Fruit fly (Drosophila melanogaster): Measurements from ENCODE around the gene CG31321.
A peak's percentile ranks its signal among the peaks of the same experiment; 100 is the strongest.

Gene CG31321

DNA sequence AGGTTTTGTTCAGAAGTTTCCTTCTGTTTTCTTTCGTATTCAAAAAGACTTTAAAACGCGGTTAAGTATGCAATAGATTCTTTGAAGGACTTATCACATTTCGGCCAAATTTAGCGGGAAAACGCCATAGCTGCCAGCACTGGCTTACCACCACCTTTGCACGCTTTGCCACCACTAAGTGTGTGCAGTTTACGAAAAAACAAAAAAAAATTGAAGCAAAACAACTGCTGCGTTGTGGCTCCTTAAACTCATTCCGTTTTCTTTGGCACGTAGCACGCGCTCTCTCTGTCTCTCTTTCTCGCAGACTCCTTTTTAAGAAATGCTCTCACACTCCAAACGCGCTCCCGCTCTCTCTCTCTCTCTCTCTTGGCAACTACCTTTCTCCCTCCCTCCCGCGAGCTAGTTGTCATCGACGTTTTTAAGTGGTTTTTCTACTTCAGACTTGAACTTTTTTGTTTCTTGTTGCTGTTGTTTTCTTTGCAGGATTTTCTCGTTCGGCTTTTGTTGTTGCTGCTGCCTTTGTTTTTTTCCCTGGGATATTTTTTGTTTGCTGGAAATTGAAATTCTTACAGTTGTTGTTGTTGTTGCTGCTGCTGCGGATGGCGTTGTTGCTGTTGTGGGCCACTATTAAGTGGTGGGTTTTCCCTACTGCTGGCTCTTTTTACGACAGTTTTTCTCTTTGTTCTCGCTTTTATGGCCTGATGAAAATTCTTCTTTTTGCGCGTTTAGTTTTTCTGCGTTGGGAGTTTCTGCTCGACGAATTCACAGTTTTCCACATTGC is 31.4 kb upstream of the CG31321 start:
- TF ChIP-seq CG15710 (tag; optimal IDR thresholded peaks at IDR 0.05), result peak; percentile 53
- peak; percentile 31 for TF ChIP-seq CG14655 (GFP tag; optimal IDR thresholded peaks at IDR 0.05)
- peak; percentile 75 for TF ChIP-seq CG13204 (GFP tag; optimal IDR thresholded peaks at IDR 0.05)
- TF ChIP-seq Ets98B (GFP tag; IDR thresholded peaks at IDR 0.05), result peak; percentile 79
- peak; percentile 69 for TF ChIP-seq EcR (GFP tag; optimal IDR thresholded peaks at IDR 0.05)
- peak; percentile 21 for TF ChIP-seq CG17806 (tag; optimal IDR thresholded peaks at IDR 0.05)
- TF ChIP-seq Snoo (tag; optimal IDR thresholded peaks at IDR 0.05), result no peak
- peak; percentile 63; the same call in 2 of the 3 replicates for TF ChIP-seq fd96Ca (GFP tag; IDR thresholded peaks at IDR 0.05)
- TF ChIP-seq Pif1A (GFP tag; optimal IDR thresholded peaks at IDR 0.05), result peak; percentile 37
- TF ChIP-seq CG34367 (tag; optimal IDR thresholded peaks at IDR 0.05), result peak; percentile 33
- TF ChIP-seq CG8301 (tag; optimal IDR thresholded peaks at IDR 0.05), result peak; percentile 15
- peak; percentile 66 for TF ChIP-seq Pif1B (GFP tag; optimal IDR thresholded peaks at IDR 0.05)
- TF ChIP-seq CG9948 (tag; optimal IDR thresholded peaks at IDR 0.05), result peak; percentile 50
- TF ChIP-seq D1 (tag; optimal IDR thresholded peaks at IDR 0.05), result no peak
- TF ChIP-seq CG8159 (tag; optimal IDR thresholded peaks at IDR 0.05), result peak; percentile 45
- peak; percentile 88 for TF ChIP-seq gl (tag; optimal IDR thresholded peaks at IDR 0.05)
- TF ChIP-seq CG32121 (GFP tag; IDR thresholded peaks at IDR 0.05), result no peak; the same call in 1 of the 2 replicates
- peak; percentile 69 for TF ChIP-seq CG12605 (GFP tag; IDR thresholded peaks at IDR 0.05)
- peak; percentile 84 for TF ChIP-seq CG4496 (GFP tag; IDR thresholded peaks at IDR 0.05)
- no peak for TF ChIP-seq CG10348 (GFP tag; IDR thresholded peaks at IDR 0.05)
- TF ChIP-seq rn (GFP tag; IDR thresholded peaks at IDR 0.05), result no peak

DNA sequence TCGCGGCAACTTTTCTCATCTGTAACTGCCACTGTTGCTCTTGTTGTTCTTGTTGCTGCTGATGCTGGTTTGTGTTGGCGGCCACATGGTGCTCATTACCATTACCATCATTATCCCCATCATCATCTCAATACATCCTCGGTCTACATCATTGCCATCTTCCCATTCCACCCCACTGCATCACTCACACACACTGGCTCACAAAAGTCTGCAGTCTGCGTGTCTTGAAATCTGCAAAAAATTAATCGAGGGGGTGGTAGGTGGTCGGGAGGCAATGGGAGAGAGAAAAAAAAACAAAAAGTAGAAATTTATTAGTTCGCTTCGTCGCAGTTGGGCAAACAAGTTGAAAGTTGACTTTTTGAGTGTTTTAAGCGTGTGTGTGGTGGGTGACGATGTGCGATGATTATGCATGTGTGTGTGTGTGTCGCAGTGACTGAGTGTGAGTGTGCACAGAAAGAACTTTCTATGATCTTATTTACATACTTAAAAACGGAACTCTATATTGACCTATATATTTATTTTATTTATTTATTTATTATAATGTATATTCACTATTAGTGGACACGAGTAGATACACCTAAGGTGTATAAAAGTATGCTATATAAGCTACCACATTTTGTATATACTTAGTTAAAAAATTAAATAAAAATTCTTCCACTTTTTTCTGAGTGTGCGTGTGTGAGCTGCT is 30.7 kb upstream of the CG31321 start:
- TF ChIP-seq D1 (tag; optimal IDR thresholded peaks at IDR 0.05) (no peak), CG15710 (tag; optimal IDR thresholded peaks at IDR 0.05) (peak; percentile 12), Pif1A (GFP tag; optimal IDR thresholded peaks at IDR 0.05) (peak; percentile 9), CG13204 (GFP tag; optimal IDR thresholded peaks at IDR 0.05) (no peak), rn (GFP tag; IDR thresholded peaks at IDR 0.05) (no peak), EcR (GFP tag; optimal IDR thresholded peaks at IDR 0.05) (no peak), CG34367 (tag; optimal IDR thresholded peaks at IDR 0.05) (peak; percentile 7), gl (tag; optimal IDR thresholded peaks at IDR 0.05) (no peak), CG8301 (tag; optimal IDR thresholded peaks at IDR 0.05) (peak; percentile 41), CG14655 (GFP tag; optimal IDR thresholded peaks at IDR 0.05) (peak; percentile 70), Snoo (tag; optimal IDR thresholded peaks at IDR 0.05) (no peak), CG8159 (tag; optimal IDR thresholded peaks at IDR 0.05) (peak; percentile 20), CG9948 (tag; optimal IDR thresholded peaks at IDR 0.05) (peak; percentile 31), Ets98B (GFP tag; IDR thresholded peaks at IDR 0.05) (peak; percentile 47), CG10348 (GFP tag; IDR thresholded peaks at IDR 0.05) (no peak), CG17806 (tag; optimal IDR thresholded peaks at IDR 0.05) (peak; percentile 23), CG32121 (GFP tag; IDR thresholded peaks at IDR 0.05) (peak; percentile 54), CG4496 (GFP tag; IDR thresholded peaks at IDR 0.05) (peak; percentile 46; the same call in 1 of the 3 replicates), CG12605 (GFP tag; IDR thresholded peaks at IDR 0.05) (no peak)

DNA sequence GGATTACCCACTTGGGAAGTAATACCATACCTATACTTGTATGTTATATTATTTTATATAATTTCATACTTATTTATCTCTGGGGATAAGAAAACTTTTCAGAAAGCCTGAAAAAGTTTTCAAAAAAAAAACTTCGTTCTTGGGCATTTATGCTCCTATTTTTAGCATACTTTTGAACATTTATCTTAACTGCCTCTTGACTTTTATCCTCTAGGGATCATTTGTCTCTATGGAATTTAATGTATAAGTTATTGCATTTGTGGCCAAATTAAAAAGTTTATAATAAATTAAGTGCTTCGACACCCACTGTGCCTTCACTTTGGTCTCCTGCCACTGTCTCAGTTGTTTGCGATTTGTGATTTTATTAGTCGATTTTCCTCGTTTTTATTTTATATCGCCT is 29.8 kb upstream of the CG31321 start:
- no peak for TF ChIP-seq rn (GFP tag; IDR thresholded peaks at IDR 0.05)
- TF ChIP-seq fd96Ca (GFP tag; IDR thresholded peaks at IDR 0.05), result no peak
- peak; percentile 51 for TF ChIP-seq CG9948 (tag; optimal IDR thresholded peaks at IDR 0.05)
- no peak for TF ChIP-seq CG15710 (tag; optimal IDR thresholded peaks at IDR 0.05)
- no peak for TF ChIP-seq CG34367 (tag; optimal IDR thresholded peaks at IDR 0.05)
- no peak for TF ChIP-seq CG13204 (GFP tag; optimal IDR thresholded peaks at IDR 0.05)
- peak; percentile 19 for TF ChIP-seq Pif1B (GFP tag; optimal IDR thresholded peaks at IDR 0.05)
- TF ChIP-seq Pif1A (GFP tag; optimal IDR thresholded peaks at IDR 0.05), result peak; percentile 37
- peak; percentile 10 for TF ChIP-seq Snoo (tag; optimal IDR thresholded peaks at IDR 0.05)
- no peak for TF ChIP-seq gl (tag; optimal IDR thresholded peaks at IDR 0.05)
- TF ChIP-seq CG14655 (GFP tag; optimal IDR thresholded peaks at IDR 0.05), result peak; percentile 79
- TF ChIP-seq CG32121 (GFP tag; IDR thresholded peaks at IDR 0.05), result no peak; the same call in 1 of the 2 replicates
- peak; percentile 67 for TF ChIP-seq CG8301 (tag; optimal IDR thresholded peaks at IDR 0.05)
- TF ChIP-seq D1 (tag; optimal IDR thresholded peaks at IDR 0.05), result no peak
- peak; percentile 28; the same call in 1 of the 3 replicates for TF ChIP-seq CG4496 (GFP tag; IDR thresholded peaks at IDR 0.05)
- TF ChIP-seq CG17806 (tag; optimal IDR thresholded peaks at IDR 0.05), result peak; percentile 17
- no peak for TF ChIP-seq Ets98B (GFP tag; IDR thresholded peaks at IDR 0.05)
- TF ChIP-seq CG8159 (tag; optimal IDR thresholded peaks at IDR 0.05), result peak; percentile 15
- TF ChIP-seq EcR (GFP tag; optimal IDR thresholded peaks at IDR 0.05), result no peak

DNA sequence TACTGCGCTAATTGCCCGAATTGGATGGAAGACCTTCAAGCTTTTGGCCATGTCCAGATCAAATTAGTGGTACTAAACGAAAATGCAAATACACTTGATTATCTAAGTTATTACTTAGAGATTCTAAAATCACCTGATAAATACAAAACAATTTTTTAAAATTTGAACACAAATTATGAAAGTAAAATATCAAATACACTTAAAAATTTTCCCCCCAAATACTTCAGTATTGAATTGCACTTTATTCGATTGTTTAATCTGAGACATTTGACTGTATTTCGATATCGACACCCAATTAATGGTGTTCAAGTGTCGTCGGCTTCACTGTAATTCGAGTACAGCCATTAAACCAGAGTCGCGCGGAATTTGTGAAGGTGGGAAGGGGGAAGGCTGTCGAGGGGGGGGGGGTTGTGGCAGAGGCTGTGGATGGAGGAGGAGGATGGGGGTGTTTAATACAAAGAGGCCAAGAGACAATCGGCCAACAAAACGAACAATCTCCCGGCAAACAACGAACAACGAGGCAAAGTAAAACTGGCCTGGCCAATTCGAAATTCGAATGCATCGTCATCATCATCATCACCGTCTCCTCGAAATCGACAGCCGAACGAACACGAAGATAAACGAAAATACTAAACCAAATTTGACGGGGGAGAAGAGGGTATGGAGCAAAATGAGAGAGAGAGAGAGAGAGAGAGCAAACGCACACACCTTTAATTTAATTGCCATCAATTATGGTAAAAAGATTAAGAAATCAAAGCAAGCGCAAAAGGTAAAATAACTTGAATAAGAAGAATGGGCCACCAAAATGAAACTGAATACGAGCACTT is 27.7 kb upstream of the CG31321 start:
- TF ChIP-seq Ets98B (GFP tag; IDR thresholded peaks at IDR 0.05) (peak; percentile 45; the same call in 1 of the 2 replicates), CG15710 (tag; optimal IDR thresholded peaks at IDR 0.05) (no peak), EcR (GFP tag; optimal IDR thresholded peaks at IDR 0.05) (no peak), CG32121 (GFP tag; IDR thresholded peaks at IDR 0.05) (no peak), rn (GFP tag; IDR thresholded peaks at IDR 0.05) (no peak), Pif1B (GFP tag; optimal IDR thresholded peaks at IDR 0.05) (no peak), Pif1A (GFP tag; optimal IDR thresholded peaks at IDR 0.05) (no peak), CG14655 (GFP tag; optimal IDR thresholded peaks at IDR 0.05) (no peak), fd96Ca (GFP tag; IDR thresholded peaks at IDR 0.05) (no peak), CG4496 (GFP tag; IDR thresholded peaks at IDR 0.05) (peak; percentile 34; the same call in 2 of the 3 replicates), CG9948 (tag; optimal IDR thresholded peaks at IDR 0.05) (no peak), Snoo (tag; optimal IDR thresholded peaks at IDR 0.05) (no peak), CG8159 (tag; optimal IDR thresholded peaks at IDR 0.05) (no peak), gl (tag; optimal IDR thresholded peaks at IDR 0.05) (no peak), CG12605 (GFP tag; IDR thresholded peaks at IDR 0.05) (0 out of 2 replicates have a peak, but pooled peaks have one; percentile 17), D1 (tag; optimal IDR thresholded peaks at IDR 0.05) (peak; percentile 11), CG13204 (GFP tag; optimal IDR thresholded peaks at IDR 0.05) (peak; percentile 23), CG10348 (GFP tag; IDR thresholded peaks at IDR 0.05) (no peak), CG8301 (tag; optimal IDR thresholded peaks at IDR 0.05) (no peak), CG17806 (tag; optimal IDR thresholded peaks at IDR 0.05) (no peak), CG34367 (tag; optimal IDR thresholded peaks at IDR 0.05) (no peak)

Measured in whole organism, pupa.